Fruit fly (Drosophila melanogaster) whole organism, embryonic: ENCODE measurements around the gene Bcat.

Experiments
- Atf-2 ChIP-seq: fragments of 200-800 bp; sonication (Bioruptor generic); optimal IDR thresholded peaks from 2 replicates; lab custom pipeline; 2016; ENCODE audit warnings: missing biosample characterization, missing genetic modification characterization
- BEAF-32 ChIP-seq: fragments of 200-800 bp; sonication (Bioruptor generic); optimal IDR thresholded peaks from 3 replicates; lab custom pipeline; 2017; ENCODE audit warnings: missing biosample characterization, missing genetic modification characterization, mild to moderate bottlenecking, moderate library complexity, missing genetic modification reagents
- Bteb2 ChIP-seq: fragments of 200-800 bp; sonication (Bioruptor generic); optimal IDR thresholded peaks from 2 replicates; lab custom pipeline; 2016; ENCODE audit warnings: missing biosample characterization, missing genetic modification characterization
- CG1024 ChIP-seq: fragments of 200-800 bp; sonication (Bioruptor generic); IDR thresholded peaks from 2 replicates; pipeline ENCODE4 v1.3.6; 2022; ENCODE audit warnings: missing biosample characterization, missing genetic modification characterization
- CG12769 ChIP-seq: fragments of 200-800 bp; sonication (Bioruptor generic); optimal IDR thresholded peaks from 2 replicates; lab custom pipeline; 2019; ENCODE audit warnings: missing biosample characterization, mild to moderate bottlenecking, missing genetic modification characterization, moderate library complexity
- CG13287 ChIP-seq: fragments of 200-800 bp; sonication (Bioruptor generic); IDR thresholded peaks from 2 replicates; pipeline ENCODE4 v1.3.6; 2022; ENCODE audit warnings: missing biosample characterization, missing genetic modification characterization; ENCODE audit not compliant: partially characterized antibody
- CG13894 ChIP-seq: fragments of 200-800 bp; sonication (Bioruptor generic); optimal IDR thresholded peaks from 3 replicates; lab custom pipeline; 2018; ENCODE audit warnings: missing biosample characterization, mild to moderate bottlenecking, missing genetic modification characterization, moderate library complexity
- CG15011 ChIP-seq: fragments of 200-800 bp; sonication (Bioruptor generic); optimal IDR thresholded peaks from 3 replicates; lab custom pipeline; 2018; ENCODE audit warnings: missing biosample characterization, mild to moderate bottlenecking, missing genetic modification characterization
- CG17361 ChIP-seq: fragments of 200-800 bp; sonication (Bioruptor generic); IDR thresholded peaks from 3 replicates; pipeline ENCODE4 v1.3.6; 2022; ENCODE audit warnings: missing biosample characterization, missing genetic modification characterization
- CG18011 ChIP-seq: fragments of 200-800 bp; sonication (Bioruptor generic); optimal IDR thresholded peaks from 2 replicates; lab custom pipeline; 2017; ENCODE audit warnings: missing biosample characterization, missing genetic modification characterization, mild to moderate bottlenecking, moderate library complexity, missing genotype
- CG2116 ChIP-seq: fragments of 200-800 bp; sonication (Bioruptor generic); optimal IDR thresholded peaks from 3 replicates; lab custom pipeline; 2018; ENCODE audit warnings: missing biosample characterization, mild to moderate bottlenecking, missing genetic modification characterization
- CG2712 ChIP-seq: fragments of 200-800 bp; optimal IDR thresholded peaks from 3 replicates; lab custom pipeline; 2019; ENCODE audit warnings: missing biosample characterization, mild to moderate bottlenecking, missing genetic modification characterization, moderate library complexity
- CG30403 ChIP-seq: fragments of 200-800 bp; sonication (Bioruptor generic); optimal IDR thresholded peaks from 3 replicates; lab custom pipeline; 2016; ENCODE audit warnings: missing biosample characterization, missing genetic modification characterization
- CG32767 ChIP-seq: fragments of 200-800 bp; sonication (Bioruptor generic); IDR thresholded peaks from 2 replicates; pipeline ENCODE4 v1.3.6; 2022; ENCODE audit warnings: missing biosample characterization, missing genetic modification characterization
- CG34376 ChIP-seq: fragments of 200-800 bp; sonication (Bioruptor generic); optimal IDR thresholded peaks from 2 replicates; lab custom pipeline; 2018; ENCODE audit warnings: missing biosample characterization, mild to moderate bottlenecking, missing genetic modification characterization
- CG4328 ChIP-seq: fragments of 200-800 bp; sonication (Bioruptor generic); optimal IDR thresholded peaks from 3 replicates; lab custom pipeline; 2017; ENCODE audit warnings: missing biosample characterization, missing genetic modification reagents, missing genetic modification characterization
- CG4360 ChIP-seq: fragments of 200-800 bp; sonication (Bioruptor generic); IDR thresholded peaks from 2 replicates; pipeline ENCODE4 v1.3.6; 2022; ENCODE audit warnings: missing biosample characterization, missing genetic modification characterization
- CG4617 ChIP-seq: fragments of 200-800 bp; sonication (Bioruptor generic); optimal IDR thresholded peaks from 3 replicates; lab custom pipeline; 2016; ENCODE audit warnings: missing biosample characterization, missing genetic modification characterization, borderline replicate concordance
- CG6813 ChIP-seq: fragments of 200-800 bp; sonication (Bioruptor generic); optimal IDR thresholded peaks from 2 replicates; lab custom pipeline; 2017; ENCODE audit warnings: missing biosample characterization, missing genetic modification characterization, mild to moderate bottlenecking, moderate library complexity, missing genetic modification reagents
- Dp ChIP-seq: fragments of 200-800 bp; sonication (Bioruptor generic); optimal IDR thresholded peaks from 2 replicates; lab custom pipeline; 2018; ENCODE audit warnings: missing biosample characterization, mild to moderate bottlenecking, missing genetic modification characterization, moderate library complexity
- E2f1 ChIP-seq: fragments of 200-800 bp; sonication (Bioruptor generic); IDR thresholded peaks from 2 replicates; pipeline ENCODE4 v1.3.6; 2022; ENCODE audit warnings: missing biosample characterization, missing genetic modification characterization
- ERR ChIP-seq: fragments of 200-800 bp; sonication (Bioruptor generic); optimal IDR thresholded peaks from 2 replicates; lab custom pipeline; 2016; ENCODE audit warnings: missing biosample characterization, missing genetic modification characterization
- Jarid2 ChIP-seq: fragments of 200-800 bp; sonication (Bioruptor generic); optimal IDR thresholded peaks from 3 replicates; lab custom pipeline; 2017; ENCODE audit warnings: mild to moderate bottlenecking, missing biosample characterization, missing genetic modification reagents, missing genetic modification characterization
- Med ChIP-seq: fragments of 200-800 bp; sonication (Bioruptor generic); peaks from one replicate; lab custom pipeline; 2016; ENCODE audit warnings: missing biosample characterization, missing genetic modification characterization, mild to moderate bottlenecking, inconsistent platforms, moderate library complexity
- Meics ChIP-seq: fragments of 200-800 bp; sonication (Bioruptor generic); optimal IDR thresholded peaks from 2 replicates; lab custom pipeline; 2017; ENCODE audit warnings: missing biosample characterization, mild to moderate bottlenecking, missing genetic modification characterization
- Nf-YC ChIP-seq: fragments of 200-800 bp; optimal IDR thresholded peaks from 3 replicates; lab custom pipeline; 2019; ENCODE audit warnings: missing biosample characterization, mild to moderate bottlenecking, missing genetic modification characterization, moderate library complexity
- PHDP ChIP-seq: fragments of 200-800 bp; sonication (Bioruptor generic); optimal IDR thresholded peaks from 3 replicates; lab custom pipeline; 2018; ENCODE audit warnings: missing biosample characterization, mild to moderate bottlenecking, missing genetic modification characterization, moderate library complexity
- Rfx ChIP-seq: fragments of 200-800 bp; sonication (Bioruptor generic); IDR thresholded peaks from 2 replicates; pipeline ENCODE4 v1.3.6; 2022; ENCODE audit warnings: missing biosample characterization, missing genetic modification characterization
- Taf1 ChIP-seq: fragments of 200-800 bp; sonication (Bioruptor generic); IDR thresholded peaks from 2 replicates; pipeline ENCODE4 v1.3.6; 2022; ENCODE audit warnings: missing biosample characterization, missing genetic modification characterization
- Xrp1 ChIP-seq: fragments of 200-800 bp; sonication (Bioruptor generic); IDR thresholded peaks from 2 replicates; pipeline ENCODE4 v1.3.6; 2022; ENCODE audit warnings: missing biosample characterization, missing genetic modification characterization
- abd-A ChIP-seq: fragments of 200-800 bp; sonication (Bioruptor generic); optimal IDR thresholded peaks from 3 replicates; lab custom pipeline; 2019; ENCODE audit warnings: missing biosample characterization, mild to moderate bottlenecking, missing genetic modification characterization, moderate library complexity
- ase ChIP-seq: fragments of 200-800 bp; sonication (Bioruptor generic); IDR thresholded peaks from 3 replicates; pipeline ENCODE4 v1.3.6; 2022; ENCODE audit warnings: missing biosample characterization, missing genetic modification characterization
- ato ChIP-seq: fragments of 200-800 bp; sonication (Bioruptor generic); IDR thresholded peaks from 2 replicates; pipeline ENCODE4 v1.3.6; 2022; ENCODE audit warnings: missing biosample characterization, missing genetic modification characterization; ENCODE audit not compliant: partially characterized antibody
- bsh ChIP-seq, 2 experiments: fragments of 200-800 bp; sonication (Bioruptor generic); optimal IDR thresholded peaks; 2 replicates each; lab custom pipeline; 2017 to 2018; ENCODE audit warnings: mild to moderate bottlenecking in 2 of 2, missing biosample characterization in 2 of 2, missing genetic modification characterization in 2 of 2, moderate library complexity in 1 of 2
- dati ChIP-seq: fragments of 200-800 bp; sonication (Bioruptor generic); IDR thresholded peaks from 2 replicates; pipeline ENCODE4 v1.3.6; 2022; ENCODE audit warnings: missing biosample characterization, missing genetic modification characterization
- dimm ChIP-seq: fragments of 200-800 bp; sonication (Bioruptor generic); IDR thresholded peaks from 2 replicates; pipeline ENCODE4 v1.3.6; 2022; ENCODE audit warnings: missing biosample characterization, missing genetic modification characterization
- disco-r ChIP-seq: fragments of 200-800 bp; sonication (Bioruptor generic); optimal IDR thresholded peaks from 2 replicates; lab custom pipeline; 2016; ENCODE audit warnings: missing biosample characterization, missing genetic modification characterization
- emc ChIP-seq: fragments of 200-800 bp; sonication (Bioruptor generic); optimal IDR thresholded peaks from 2 replicates; lab custom pipeline; 2016; ENCODE audit warnings: missing biosample characterization, missing genetic modification characterization
- gcm ChIP-seq: fragments of 200-800 bp; sonication (Bioruptor generic); optimal IDR thresholded peaks from 2 replicates; lab custom pipeline; 2019; ENCODE audit warnings: missing biosample characterization, mild to moderate bottlenecking, missing genetic modification characterization, moderate library complexity
- ham ChIP-seq: fragments of 200-800 bp; sonication (Bioruptor generic); IDR thresholded peaks from 2 replicates; pipeline ENCODE4 v1.3.6; 2022; ENCODE audit warnings: missing biosample characterization, missing genetic modification characterization
- ken ChIP-seq: fragments of 200-800 bp; sonication (Bioruptor generic); IDR thresholded peaks from 3 replicates; pipeline ENCODE4 v1.3.6; 2022; ENCODE audit warnings: missing biosample characterization, missing genetic modification characterization
- nerfin-2 ChIP-seq: fragments of 200-800 bp; sonication (Bioruptor generic); IDR thresholded peaks from 2 replicates; pipeline ENCODE4 v1.3.6; 2022; ENCODE audit warnings: missing biosample characterization, missing genetic modification characterization; ENCODE audit not compliant: partially characterized antibody
- nom ChIP-seq: fragments of 200-800 bp; sonication (Bioruptor generic); optimal IDR thresholded peaks from 2 replicates; lab custom pipeline; 2017; ENCODE audit warnings: missing biosample characterization, missing genetic modification characterization, mild to moderate bottlenecking, moderate library complexity, missing genetic modification reagents
- rib ChIP-seq: fragments of 200-800 bp; sonication (Bioruptor generic); IDR thresholded peaks from 2 replicates; pipeline ENCODE4 v1.3.6; 2022; ENCODE audit warnings: missing biosample characterization, missing genetic modification characterization
- seq ChIP-seq: fragments of 200-800 bp; sonication (Bioruptor generic); IDR thresholded peaks from 2 replicates; pipeline ENCODE4 v1.3.6; 2022; ENCODE audit warnings: missing biosample characterization, missing genetic modification characterization
- sob ChIP-seq: fragments of 200-800 bp; sonication (Bioruptor generic); IDR thresholded peaks from 2 replicates; pipeline ENCODE4 v1.3.6; 2022; ENCODE audit warnings: missing biosample characterization, missing genetic modification characterization
- tio ChIP-seq: fragments of 200-800 bp; sonication (Bioruptor generic); optimal IDR thresholded peaks from 2 replicates; lab custom pipeline; 2017; ENCODE audit warnings: missing biosample characterization, missing genetic modification characterization, inconsistent platforms
- unpg ChIP-seq: fragments of 200-800 bp; sonication (Bioruptor generic); optimal IDR thresholded peaks from 3 replicates; lab custom pipeline; 2018; ENCODE audit warnings: missing biosample characterization, mild to moderate bottlenecking, missing genetic modification characterization, moderate library complexity
- yki ChIP-seq: fragments of >200 bp; optimal IDR thresholded peaks from 3 replicates; lab custom pipeline; 2018
- zen ChIP-seq: fragments of 200-800 bp; sonication (Bioruptor generic); optimal IDR thresholded peaks from 3 replicates; lab custom pipeline; 2018; ENCODE audit warnings: missing biosample characterization, mild to moderate bottlenecking, missing genetic modification characterization, moderate library complexity

The Bcat gene

DNA sequence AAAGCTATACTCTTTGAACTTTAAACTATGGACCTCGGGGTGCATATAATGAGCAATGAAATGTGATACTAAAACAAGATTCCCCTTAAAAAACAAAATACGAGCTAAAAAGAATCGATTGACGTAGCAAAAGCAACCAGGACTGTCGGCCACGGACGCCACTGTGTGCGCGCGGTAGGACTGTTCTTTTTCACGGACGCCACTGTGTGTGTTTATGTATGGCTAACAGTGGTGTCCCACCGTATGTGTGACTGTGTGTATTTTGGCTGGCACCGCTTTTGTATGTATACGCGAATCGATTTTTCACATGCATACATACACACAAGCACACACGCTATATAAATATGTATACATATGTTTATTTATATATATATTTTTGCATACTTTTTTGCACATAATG, 12.9 kb upstream of the Bcat start (continued):
- TF ChIP-seq CG30403 (GFP tag; lab: Kevin White, UChicago) (peak; percentile 55), Bteb2 (GFP tag; lab: Kevin White, UChicago) (peak; percentile 29), CG4328 (GFP tag; lab: Kevin White, UChicago) (no peak), CG18011 (GFP tag; lab: Kevin White, UChicago) (no peak), CG2712 (tag; lab: Kevin White, UChicago) (peak; percentile 31), Meics (peak; percentile 65), dati (GFP tag; lab: Robert Waterston, UW) (0 out of 2 replicates have a peak, but pooled peaks have one; percentile 45), CG1024 (GFP tag; lab: Robert Waterston, UW) (peak; percentile 20; the same call in 1 of the 2 replicates), ken (GFP tag; lab: Robert Waterston, UW) (peak; percentile 62; the same call in 2 of the 3 replicates), ham (GFP tag; lab: Robert Waterston, UW) (no peak), rib (peak; percentile 90), PHDP (tag; lab: Kevin White, UChicago) (peak; percentile 2), Taf1 (GFP tag; lab: Robert Waterston, UW) (peak; percentile 43; the same call in 1 of the 2 replicates), Dp (GFP tag; lab: Kevin White, UChicago) (peak; percentile 9), ase (GFP tag; lab: Robert Waterston, UW) (peak; percentile 30; the same call in 1 of the 3 replicates), Nf-YC (tag; lab: Kevin White, UChicago) (peak; percentile 41), CG17361 (GFP tag; lab: Robert Waterston, UW) (no peak), dimm (no peak), nerfin-2 (GFP tag; lab: Robert Waterston, UW) (no peak), nom (GFP tag; lab: Kevin White, UChicago) (peak; percentile 73), Jarid2 (no peak), seq (no peak), ERR (peak; percentile 55), bsh (GFP tag; optimal IDR thresholded peaks at IDR 0.05; lab: Kevin White, UChicago) (peak; percentile 19 to 28), CG4617 (peak; percentile 17), emc (GFP tag; lab: Kevin White, UChicago) (no peak), yki (lab: Kevin White, UChicago) (no peak), CG12769 (tag; lab: Kevin White, UChicago) (peak; percentile 70), abd-A (tag; lab: Kevin White, UChicago) (no peak), gcm (GFP tag; lab: Kevin White, UChicago) (no peak), disco-r (GFP tag; lab: Kevin White, UChicago) (no peak), E2f1 (GFP tag; lab: Robert Waterston, UW) (peak; percentile 51), CG13894 (peak; percentile 48), Med (peak; percentile 95), CG4360 (GFP tag; lab: Robert Waterston, UW) (no peak), sob (GFP tag; lab: Robert Waterston, UW) (peak; percentile 67), CG15011 (GFP tag; lab: Kevin White, UChicago) (no peak), Rfx (GFP tag; lab: Robert Waterston, UW) (peak; percentile 78), ato (GFP tag; lab: Robert Waterston, UW) (no peak), CG13287 (GFP tag; lab: Robert Waterston, UW) (peak; percentile 10; the same call in 1 of the 2 replicates), Atf-2 (GFP tag; lab: Kevin White, UChicago) (peak; percentile 32), BEAF-32 (GFP tag; lab: Kevin White, UChicago) (no peak), Xrp1 (GFP tag; lab: Robert Waterston, UW) (peak; percentile 34), unpg (peak; percentile 32), tio (GFP tag; lab: Kevin White, UChicago) (peak; percentile 28), zen (tag; lab: Kevin White, UChicago) (no peak), CG6813 (peak; percentile 21), CG32767 (peak; percentile 98), CG2116 (GFP tag; lab: Kevin White, UChicago) (peak; percentile 10), CG34376 (GFP tag; lab: Kevin White, UChicago) (peak; percentile 18)
